Worm (Caenorhabditis elegans) whole organism, L1 larva: Measurements from ENCODE around the gene Y39E4B.10.
A peak's percentile ranks its signal among the peaks of the same experiment; 100 is the strongest.

Source experiments
- C16A3.4 ChIP-seq: fragments of 150-350 bp; optimal IDR thresholded peaks from 2 replicates; lab custom pipeline; 2014; ENCODE audit warnings: missing biosample characterization, missing genetic modification characterization
- F16B12.6 ChIP-seq: fragments of 150-350 bp; optimal IDR thresholded peaks from 2 replicates; lab custom pipeline; 2014; ENCODE audit warnings: missing biosample characterization, missing genetic modification characterization
- Y116A8C.19 ChIP-seq: sonication (generic microtip); optimal IDR thresholded peaks from 2 replicates; lab custom pipeline; 2016; ENCODE audit warnings: missing compliant biosample characterization, missing genetic modification characterization, borderline replicate concordance
- alr-1 ChIP-seq: fragments of 200-800 bp; sonication (Bioruptor generic); optimal IDR thresholded peaks from 2 replicates; lab custom pipeline; 2018; ENCODE audit warnings: borderline replicate concordance, mild to moderate bottlenecking, missing genetic modification characterization, missing compliant biosample characterization
- aly-2 ChIP-seq: fragments of 150-350 bp; optimal IDR thresholded peaks from 2 replicates; lab custom pipeline; 2014; ENCODE audit warnings: missing biosample characterization, missing genetic modification characterization
- blmp-1 ChIP-seq: fragments of 150-350 bp; optimal IDR thresholded peaks from 2 replicates; lab custom pipeline; 2014; ENCODE audit warnings: missing biosample characterization, missing genetic modification characterization
- ceh-8 ChIP-seq: fragments of 200-800 bp; sonication (Bioruptor generic); optimal IDR thresholded peaks from 2 replicates; lab custom pipeline; 2018; ENCODE audit warnings: mild to moderate bottlenecking, missing genetic modification characterization, moderate library complexity, missing compliant biosample characterization
- ceh-82 ChIP-seq, 3 experiments: fragments of 150-350 bp in 1 of 3; sonication (generic microtip) in 2 of 3; optimal IDR thresholded peaks; 2 replicates each; lab custom pipeline; 2014 to 2017; ENCODE audit warnings: missing biosample characterization in 3 of 3, missing genetic modification characterization in 3 of 3
- ceh-90 ChIP-seq: sonication (generic microtip); optimal IDR thresholded peaks from 2 replicates; lab custom pipeline; 2016; ENCODE audit warnings: missing genetic modification characterization, missing compliant biosample characterization
- dpl-1 ChIP-seq, 3 experiments: fragments of 150-350 bp in 2 of 3; sonication (generic microtip) in 1 of 3; optimal IDR thresholded peaks; 2 replicates each; lab custom pipeline; 2014 to 2017; ENCODE audit warnings: missing biosample characterization in 3 of 3, missing genetic modification characterization in 3 of 3, missing genetic modification reagents in 3 of 3
- efl-1 ChIP-seq, 4 experiments: fragments of 150-350 bp; optimal IDR thresholded peaks in 3 of 4; peaks in 1 of 4; 1 replicate in 1 of 4; 2 replicates in 3 of 4; lab custom pipeline; 2014; ENCODE audit warnings: missing biosample characterization in 2 of 4, missing genetic modification characterization in 2 of 4, missing genetic modification reagents in 2 of 4
- egl-27 ChIP-seq, 2 experiments: fragments of 150-350 bp in 1 of 2; sonication (generic microtip); optimal IDR thresholded peaks; 3 replicates each; lab custom pipeline; 2017 to 2018; ENCODE audit warnings: missing biosample characterization in 2 of 2, missing genetic modification characterization in 2 of 2, missing genetic modification reagents in 2 of 2
- elt-2 ChIP-seq: sonication (generic microtip); optimal IDR thresholded peaks from 2 replicates; lab custom pipeline; 2016; ENCODE audit warnings: missing genetic modification characterization, mild to moderate bottlenecking, inconsistent platforms, missing compliant biosample characterization, missing genetic modification reagents
- elt-3 ChIP-seq, 6 experiments: fragments of 150-350 bp in 1 of 6; sonication (generic microtip); optimal IDR thresholded peaks; 2 replicates each; lab custom pipeline; 2017 to 2018; ENCODE audit warnings: missing biosample characterization in 6 of 6, missing genetic modification characterization in 6 of 6, inconsistent platforms in 1 of 6
- ets-5 ChIP-seq: fragments of 200-800 bp; sonication (Bioruptor generic); IDR thresholded peaks from 2 replicates; pipeline ENCODE4 v1.3.6; 2022; ENCODE audit warnings: missing genetic modification characterization, missing compliant biosample characterization
- fkh-4 ChIP-seq: sonication (generic microtip); optimal IDR thresholded peaks from 2 replicates; lab custom pipeline; 2016; ENCODE audit warnings: missing compliant biosample characterization, missing genetic modification characterization, borderline replicate concordance
- hlh-17 ChIP-seq: fragments of 200-800 bp; sonication (Bioruptor generic); optimal IDR thresholded peaks from 2 replicates; lab custom pipeline; 2018; ENCODE audit warnings: missing genetic modification characterization, mild to moderate bottlenecking, missing compliant biosample characterization, moderate library complexity, borderline replicate concordance
- hpl-2 ChIP-seq: fragments of 150-350 bp; optimal IDR thresholded peaks from 2 replicates; lab custom pipeline; 2014; ENCODE audit warnings: missing biosample characterization, missing genetic modification reagents, missing genetic modification characterization
- irx-1 ChIP-seq: sonication (generic microtip); optimal IDR thresholded peaks from 2 replicates; lab custom pipeline; 2016; ENCODE audit warnings: missing genetic modification characterization, missing compliant biosample characterization
- lin-13 ChIP-seq: fragments of 150-350 bp; optimal IDR thresholded peaks from 2 replicates; lab custom pipeline; 2014; ENCODE audit warnings: missing biosample characterization, missing genetic modification reagents, missing genetic modification characterization
- lin-14 ChIP-seq: fragments of 200-800 bp; sonication (Bioruptor generic); optimal IDR thresholded peaks from 2 replicates; lab custom pipeline; 2018; ENCODE audit warnings: mild to moderate bottlenecking, missing genetic modification characterization, moderate library complexity, missing compliant biosample characterization
- lin-15B ChIP-seq: fragments of 150-350 bp; sonication (generic microtip); optimal IDR thresholded peaks from 3 replicates; lab custom pipeline; 2014; ENCODE audit warnings: missing biosample characterization, missing genetic modification characterization
- lin-39 ChIP-seq: fragments of 150-350 bp; optimal IDR thresholded peaks from 2 replicates; lab custom pipeline; 2014; ENCODE audit warnings: missing biosample characterization, missing genetic modification reagents, missing genetic modification characterization
- lir-3 ChIP-seq: sonication (generic microtip); optimal IDR thresholded peaks from 2 replicates; lab custom pipeline; 2016; ENCODE audit warnings: mild to moderate bottlenecking, missing genetic modification characterization, moderate library complexity, missing compliant biosample characterization; ENCODE audit not compliant: poor library complexity
- mep-1 ChIP-seq: fragments of 150-350 bp; optimal IDR thresholded peaks from 2 replicates; lab custom pipeline; 2014; ENCODE audit warnings: missing biosample characterization, missing genetic modification characterization
- nhr-11 ChIP-seq: fragments of 150-350 bp; optimal IDR thresholded peaks from 2 replicates; lab custom pipeline; 2014; ENCODE audit warnings: missing biosample characterization, missing genetic modification characterization
- nhr-12 ChIP-seq: sonication (generic microtip); optimal IDR thresholded peaks from 2 replicates; lab custom pipeline; 2017; ENCODE audit warnings: missing biosample characterization, missing genetic modification characterization
- nhr-47 ChIP-seq: sonication (generic microtip); optimal IDR thresholded peaks from 2 replicates; lab custom pipeline; 2016; ENCODE audit warnings: mild to moderate bottlenecking, missing genetic modification characterization, moderate library complexity, missing compliant biosample characterization
- nhr-71 ChIP-seq: sonication (generic microtip); optimal IDR thresholded peaks from 2 replicates; lab custom pipeline; 2016; ENCODE audit warnings: mild to moderate bottlenecking, missing genetic modification characterization, moderate library complexity, missing compliant biosample characterization
- nhr-76 ChIP-seq: sonication (generic microtip); optimal IDR thresholded peaks from 2 replicates; lab custom pipeline; 2017; ENCODE audit warnings: missing biosample characterization, missing genetic modification characterization
- nhr-85 ChIP-seq: sonication (generic microtip); peaks from one replicate; lab custom pipeline; 2016; ENCODE audit warnings: missing genetic modification characterization, inconsistent platforms, missing compliant biosample characterization
- pag-3 ChIP-seq: sonication (generic microtip); optimal IDR thresholded peaks from 2 replicates; lab custom pipeline; 2017; ENCODE audit warnings: missing genetic modification characterization, mild to moderate bottlenecking, missing compliant biosample characterization, antibody characterized with exemption, borderline replicate concordance; ENCODE audit not compliant: insufficient read depth
- pqm-1 ChIP-seq: sonication (generic microtip); optimal IDR thresholded peaks from 3 replicates; lab custom pipeline; 2017; ENCODE audit warnings: missing biosample characterization, missing genetic modification characterization
- rnt-1 ChIP-seq: sonication (generic microtip); optimal IDR thresholded peaks from 2 replicates; lab custom pipeline; 2016; ENCODE audit warnings: mild to moderate bottlenecking, missing genetic modification characterization, moderate library complexity, missing compliant biosample characterization
- skn-1 ChIP-seq: fragments of 150-350 bp; optimal IDR thresholded peaks from 2 replicates; lab custom pipeline; 2014; ENCODE audit warnings: missing biosample characterization, missing genetic modification characterization
- snu-23 ChIP-seq: sonication (generic microtip); optimal IDR thresholded peaks from 2 replicates; lab custom pipeline; 2016; ENCODE audit warnings: missing genetic modification characterization, missing compliant biosample characterization
- sox-4 ChIP-seq: sonication (generic microtip); optimal IDR thresholded peaks from 2 replicates; lab custom pipeline; 2016; ENCODE audit warnings: missing genetic modification characterization, missing compliant biosample characterization
- sptf-1 ChIP-seq: fragments of 150-350 bp; optimal IDR thresholded peaks from 2 replicates; lab custom pipeline; 2014; ENCODE audit warnings: missing biosample characterization, missing genetic modification characterization
- sup-37 ChIP-seq: fragments of 200-800 bp; sonication (Bioruptor generic); optimal IDR thresholded peaks from 2 replicates; lab custom pipeline; 2018; ENCODE audit warnings: mild to moderate bottlenecking, missing genetic modification characterization, missing compliant biosample characterization
- swsn-7 ChIP-seq: sonication (generic microtip); optimal IDR thresholded peaks from 2 replicates; lab custom pipeline; 2016; ENCODE audit warnings: missing genetic modification characterization, missing compliant biosample characterization
- tbx-2 ChIP-seq: sonication (generic microtip); optimal IDR thresholded peaks from 2 replicates; lab custom pipeline; 2016; ENCODE audit warnings: missing genetic modification characterization, missing compliant biosample characterization
- unc-30 ChIP-seq: sonication (generic microtip); optimal IDR thresholded peaks from 2 replicates; lab custom pipeline; 2017; ENCODE audit warnings: missing biosample characterization, missing genetic modification characterization
- unc-86 ChIP-seq: sonication (generic microtip); optimal IDR thresholded peaks from 2 replicates; lab custom pipeline; 2016; ENCODE audit warnings: missing genetic modification characterization, missing compliant biosample characterization
- vab-15 ChIP-seq: sonication (generic microtip); optimal IDR thresholded peaks from 2 replicates; lab custom pipeline; 2017; ENCODE audit warnings: missing genotype, mild to moderate bottlenecking, missing genetic modification characterization, missing compliant biosample characterization
- xbp-1 ChIP-seq: sonication (generic microtip); optimal IDR thresholded peaks from 2 replicates; lab custom pipeline; 2016; ENCODE audit warnings: missing genetic modification characterization, missing compliant biosample characterization
- zag-1 ChIP-seq: fragments of 150-350 bp; optimal IDR thresholded peaks from 2 replicates; lab custom pipeline; 2014; ENCODE audit warnings: missing biosample characterization, missing genetic modification characterization
- zip-4 ChIP-seq: fragments of 200-800 bp; sonication (Bioruptor generic); optimal IDR thresholded peaks from 2 replicates; lab custom pipeline; 2018; ENCODE audit warnings: mild to moderate bottlenecking, missing genetic modification characterization, moderate library complexity, missing compliant biosample characterization
- ztf-11 ChIP-seq, 2 experiments: sonication (generic microtip); optimal IDR thresholded peaks; 2 replicates each; lab custom pipeline; 2016 to 2017; ENCODE audit warnings: missing genetic modification characterization in 2 of 2, missing biosample characterization in 1 of 2, missing compliant biosample characterization in 1 of 2
- ztf-4 ChIP-seq: fragments of 150-350 bp; optimal IDR thresholded peaks from 2 replicates; lab custom pipeline; 2014; ENCODE audit warnings: missing biosample characterization, missing genetic modification characterization

Gene Y39E4B.10

DNA sequence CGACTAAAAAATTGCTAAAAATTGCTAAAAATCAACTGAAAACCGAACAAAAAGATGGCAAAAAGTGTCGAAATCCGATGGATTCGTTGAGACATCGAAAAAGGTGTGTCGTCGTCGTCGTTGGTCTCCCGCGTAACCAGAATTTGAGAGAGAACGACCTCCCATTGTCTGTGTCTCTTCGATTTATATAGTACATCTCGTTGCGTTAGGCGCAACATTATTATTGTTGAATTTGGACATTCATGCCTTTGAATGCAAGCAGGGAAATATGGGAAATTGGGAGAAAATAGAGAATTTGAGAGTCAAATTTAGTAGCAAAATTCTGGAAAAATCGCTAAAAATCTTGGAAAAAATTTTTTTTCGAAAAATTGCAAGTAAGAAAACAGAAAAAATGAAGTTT is 48.7 kb downstream of the Y39E4B.10 start:
- peak; percentile 55 for TF ChIP-seq lin-14
- TF ChIP-seq xbp-1, result no peak
- TF ChIP-seq blmp-1 (tag; lab: Kevin White, UChicago), result peak; percentile 46
- no peak for TF ChIP-seq hlh-17 (GFP tag; lab: Kevin White, UChicago)
- peak; percentile 44 for TF ChIP-seq snu-23 (GFP tag; lab: Kevin White, UChicago)
- TF ChIP-seq lin-15B (tag; lab: Kevin White, UChicago), result no peak

DNA sequence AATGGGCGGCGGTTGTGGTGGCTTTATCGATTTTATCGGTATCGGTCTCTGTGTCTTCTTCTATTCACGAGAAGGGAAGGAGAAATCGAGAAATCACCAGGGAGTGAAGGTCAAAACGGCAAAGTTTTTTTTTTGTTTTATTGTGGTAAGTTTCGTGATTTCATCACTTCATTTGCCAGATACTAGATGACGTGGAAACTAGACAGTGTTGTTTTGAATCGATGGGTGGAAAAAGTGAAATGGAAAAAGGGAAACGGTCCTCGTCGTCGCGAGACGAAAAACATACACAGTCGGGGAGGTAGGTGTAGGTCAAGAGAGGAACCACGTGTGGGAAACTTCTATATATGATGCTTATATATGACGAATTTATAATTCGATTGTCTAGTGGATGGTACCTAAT is 51.6 kb downstream of the Y39E4B.10 start:
- TF ChIP-seq lin-13 (peak; percentile 20), sptf-1 (no peak), nhr-12 (tag; lab: Kevin White, UChicago) (no peak), nhr-47 (tag; lab: Kevin White, UChicago) (no peak), ceh-90 (no peak), egl-27 (tag; optimal IDR thresholded peaks at IDR 0.05; lab: Kevin White, UChicago) (no peak), C16A3.4 (tag; lab: Kevin White, UChicago) (peak; percentile 10), pag-3 (no peak), tbx-2 (tag; lab: Kevin White, UChicago) (peak; percentile 8), alr-1 (tag; lab: Kevin White, UChicago) (no peak), elt-3 (tag; optimal IDR thresholded peaks at IDR 0.05; lab: Kevin White, UChicago) (peak in 3 of 6 experiments; percentile 23 to 74 (median 35)), skn-1 (tag; lab: Kevin White, UChicago) (no peak), ztf-4 (no peak), lin-14 (peak; percentile 73), vab-15 (tag; lab: Kevin White, UChicago) (no peak), fkh-4 (no peak), pqm-1 (tag; lab: Kevin White, UChicago) (no peak), lin-15B (tag; lab: Kevin White, UChicago) (no peak), lin-39 (tag; lab: Kevin White, UChicago) (no peak), ztf-11 (tag; optimal IDR thresholded peaks at IDR 0.05; lab: Kevin White, UChicago) (no peak), swsn-7 (tag; lab: Kevin White, UChicago) (no peak), rnt-1 (no peak), nhr-76 (no peak), ceh-8 (GFP tag; lab: Kevin White, UChicago) (no peak), ets-5 (GFP tag; lab: Robert Waterston, UW) (no peak), F16B12.6 (tag; lab: Kevin White, UChicago) (no peak), Y116A8C.19 (tag; lab: Kevin White, UChicago) (no peak), blmp-1 (tag; lab: Kevin White, UChicago) (peak; percentile 98), nhr-11 (no peak), elt-2 (tag; lab: Kevin White, UChicago) (no peak), sox-4 (tag; lab: Kevin White, UChicago) (no peak), hpl-2 (GFP tag; lab: Kevin White, UChicago) (no peak), irx-1 (tag; lab: Kevin White, UChicago) (no peak), snu-23 (GFP tag; lab: Kevin White, UChicago) (peak; percentile 54), unc-86 (tag; lab: Kevin White, UChicago) (no peak), aly-2 (tag; lab: Kevin White, UChicago) (no peak), mep-1 (tag; lab: Kevin White, UChicago) (no peak), sup-37 (GFP tag; lab: Kevin White, UChicago) (no peak), ceh-82 (tag; optimal IDR thresholded peaks at IDR 0.05; lab: Kevin White, UChicago) (no peak), lir-3 (tag; lab: Kevin White, UChicago) (no peak), dpl-1 (GFP tag; optimal IDR thresholded peaks at IDR 0.05; lab: Kevin White, UChicago) (no peak), nhr-85 (tag; lab: Kevin White, UChicago) (peak; percentile 85), hlh-17 (GFP tag; lab: Kevin White, UChicago) (no peak), zag-1 (tag; lab: Kevin White, UChicago) (no peak), unc-30 (no peak), nhr-71 (tag; lab: Kevin White, UChicago) (peak; percentile 39), efl-1 (optimal IDR thresholded peaks at IDR 0.05; lab: Kevin White, UChicago) (no peak), efl-1 (GFP tag; optimal IDR thresholded peaks at IDR 0.05 in 1 of 2; lab: Kevin White, UChicago) (no peak), zip-4 (GFP tag; lab: Kevin White, UChicago) (no peak)
